Fruit fly (Drosophila melanogaster) whole organism, embryonic: ENCODE measurements around the gene cmet.
A peak's percentile ranks its signal among the peaks of the same experiment; 100 is the strongest.

Experiments
- Atf3 ChIP-seq: fragments of 200-800 bp; sonication (Bioruptor generic); optimal IDR thresholded peaks from 3 replicates; lab custom pipeline; 2016; ENCODE audit warnings: missing biosample characterization, missing genetic modification characterization
- Atf6 ChIP-seq: fragments of 200-800 bp; sonication (Bioruptor generic); IDR thresholded peaks from 2 replicates; pipeline ENCODE4 v1.3.6; 2022; ENCODE audit warnings: missing biosample characterization, missing genetic modification characterization
- Bdp1 ChIP-seq: fragments of 200-800 bp; sonication (Bioruptor generic); optimal IDR thresholded peaks from 3 replicates; lab custom pipeline; 2016; ENCODE audit warnings: missing biosample characterization, missing genetic modification characterization
- C15 ChIP-seq: fragments of 200-800 bp; sonication (Bioruptor generic); IDR thresholded peaks from 3 replicates; pipeline ENCODE4 v1.3.6; 2022; ENCODE audit warnings: missing biosample characterization, missing genetic modification characterization
- CG10366 ChIP-seq: fragments of 200-800 bp; sonication (Bioruptor generic); IDR thresholded peaks from 2 replicates; pipeline ENCODE4 v1.3.6; 2022; ENCODE audit warnings: missing biosample characterization, missing genetic modification characterization
- CG10462 ChIP-seq: fragments of 200-800 bp; sonication (Bioruptor generic); optimal IDR thresholded peaks from 2 replicates; lab custom pipeline; 2016; ENCODE audit warnings: missing biosample characterization, missing genetic modification characterization
- CG11247 ChIP-seq: fragments of 200-800 bp; sonication (Bioruptor generic); IDR thresholded peaks from 2 replicates; pipeline ENCODE4 v1.3.6; 2022; ENCODE audit warnings: missing biosample characterization, missing genetic modification characterization
- CG11456 ChIP-seq: fragments of 200-800 bp; sonication (Bioruptor generic); IDR thresholded peaks from 3 replicates; pipeline ENCODE4 v1.3.6; 2022; ENCODE audit warnings: missing biosample characterization, missing genetic modification characterization
- CG14667 ChIP-seq: fragments of 200-800 bp; sonication (Bioruptor generic); IDR thresholded peaks from 2 replicates; pipeline ENCODE4 v1.3.6; 2022; ENCODE audit warnings: missing biosample characterization, missing genetic modification characterization
- CG17802 ChIP-seq: fragments of 200-800 bp; sonication (Bioruptor generic); optimal IDR thresholded peaks from 2 replicates; lab custom pipeline; 2018; ENCODE audit warnings: missing biosample characterization, mild to moderate bottlenecking, missing genetic modification characterization, moderate library complexity
- CG17829 ChIP-seq: fragments of 200-800 bp; optimal IDR thresholded peaks from 2 replicates; lab custom pipeline; 2019; ENCODE audit warnings: missing biosample characterization, mild to moderate bottlenecking, missing genetic modification characterization, moderate library complexity
- CG18011 ChIP-seq: fragments of 200-800 bp; sonication (Bioruptor generic); optimal IDR thresholded peaks from 2 replicates; lab custom pipeline; 2017; ENCODE audit warnings: missing biosample characterization, missing genetic modification characterization, mild to moderate bottlenecking, moderate library complexity, missing genotype
- CG2129 ChIP-seq: fragments of 200-800 bp; sonication (Bioruptor generic); IDR thresholded peaks from 2 replicates; pipeline ENCODE4 v1.3.6; 2022; ENCODE audit warnings: missing biosample characterization, missing genetic modification characterization; ENCODE audit not compliant: partially characterized antibody
- CG2678 ChIP-seq: fragments of 200-800 bp; sonication (Bioruptor generic); optimal IDR thresholded peaks from 3 replicates; lab custom pipeline; 2019; ENCODE audit warnings: missing biosample characterization, mild to moderate bottlenecking, missing genetic modification characterization, moderate library complexity
- CG2875 ChIP-seq: fragments of 200-800 bp; sonication (Bioruptor generic); optimal IDR thresholded peaks from 2 replicates; lab custom pipeline; 2017; ENCODE audit warnings: missing biosample characterization, mild to moderate bottlenecking, missing genetic modification characterization, missing genetic modification reagents
- CG2889 ChIP-seq: fragments of 200-800 bp; sonication (Bioruptor generic); IDR thresholded peaks from 3 replicates; pipeline ENCODE4 v1.3.6; 2022; ENCODE audit warnings: missing biosample characterization, missing genetic modification characterization
- CG30403 ChIP-seq: fragments of 200-800 bp; sonication (Bioruptor generic); optimal IDR thresholded peaks from 3 replicates; lab custom pipeline; 2016; ENCODE audit warnings: missing biosample characterization, missing genetic modification characterization
- CG32772 ChIP-seq: fragments of 200-800 bp; sonication (Bioruptor generic); IDR thresholded peaks from 2 replicates; pipeline ENCODE4 v1.3.6; 2022; ENCODE audit warnings: missing biosample characterization, missing genetic modification characterization
- CG33213 ChIP-seq: fragments of 200-800 bp; sonication (Bioruptor generic); optimal IDR thresholded peaks from 3 replicates; lab custom pipeline; 2016; ENCODE audit warnings: missing biosample characterization, missing genetic modification characterization
- CG3838 ChIP-seq: fragments of 200-800 bp; sonication (Bioruptor generic); optimal IDR thresholded peaks from 3 replicates; lab custom pipeline; 2016; ENCODE audit warnings: missing biosample characterization, missing genetic modification characterization
- CG8281 ChIP-seq: fragments of 200-800 bp; sonication (Bioruptor generic); optimal IDR thresholded peaks from 2 replicates; lab custom pipeline; 2018; ENCODE audit warnings: missing biosample characterization, mild to moderate bottlenecking, missing genetic modification characterization, moderate library complexity
- CTCF ChIP-seq: fragments of 200-800 bp; sonication (Bioruptor generic); optimal IDR thresholded peaks from 2 replicates; lab custom pipeline; 2017; ENCODE audit warnings: missing biosample characterization, mild to moderate bottlenecking, missing genetic modification characterization, moderate library complexity
- CrebB ChIP-seq: fragments of 200-800 bp; sonication (Bioruptor generic); optimal IDR thresholded peaks from 3 replicates; lab custom pipeline; 2018; ENCODE audit warnings: missing biosample characterization, mild to moderate bottlenecking, missing genetic modification characterization
- Dp ChIP-seq: fragments of 200-800 bp; sonication (Bioruptor generic); optimal IDR thresholded peaks from 2 replicates; lab custom pipeline; 2018; ENCODE audit warnings: missing biosample characterization, mild to moderate bottlenecking, missing genetic modification characterization, moderate library complexity
- E2f2 ChIP-seq: fragments of 200-800 bp; sonication (Bioruptor generic); IDR thresholded peaks from 2 replicates; pipeline ENCODE4 v1.3.6; 2022; ENCODE audit warnings: missing biosample characterization, missing genetic modification characterization
- Gsc ChIP-seq: fragments of 200-800 bp; sonication (Bioruptor generic); IDR thresholded peaks from 2 replicates; pipeline ENCODE4 v1.3.6; 2022; ENCODE audit warnings: missing biosample characterization, missing genetic modification characterization
- Hmr ChIP-seq: fragments of 200-800 bp; sonication (Bioruptor generic); optimal IDR thresholded peaks from 3 replicates; lab custom pipeline; 2017; ENCODE audit warnings: mild to moderate bottlenecking, missing biosample characterization, missing genetic modification reagents, missing genetic modification characterization
- Hmx ChIP-seq: fragments of 200-800 bp; sonication (Bioruptor generic); optimal IDR thresholded peaks from 2 replicates; lab custom pipeline; 2016; ENCODE audit warnings: missing biosample characterization, missing genetic modification characterization
- Max ChIP-seq: fragments of 200-800 bp; sonication (Bioruptor generic); optimal IDR thresholded peaks from 2 replicates; lab custom pipeline; 2016; ENCODE audit warnings: missing biosample characterization, mild to moderate bottlenecking, missing genetic modification characterization
- Meics ChIP-seq: fragments of 200-800 bp; sonication (Bioruptor generic); optimal IDR thresholded peaks from 2 replicates; lab custom pipeline; 2017; ENCODE audit warnings: missing biosample characterization, mild to moderate bottlenecking, missing genetic modification characterization
- Myb ChIP-seq: fragments of 200-800 bp; sonication (Bioruptor generic); optimal IDR thresholded peaks from 2 replicates; lab custom pipeline; 2016; ENCODE audit warnings: missing biosample characterization, missing genetic modification characterization
- Nf-YB ChIP-seq: fragments of 200-800 bp; sonication (Bioruptor generic); optimal IDR thresholded peaks from 3 replicates; lab custom pipeline; 2019; ENCODE audit warnings: missing biosample characterization, mild to moderate bottlenecking, missing genetic modification characterization, moderate library complexity
- NfI ChIP-seq: fragments of 200-800 bp; sonication (Bioruptor generic); optimal IDR thresholded peaks from 3 replicates; lab custom pipeline; 2018; ENCODE audit warnings: missing biosample characterization, mild to moderate bottlenecking, missing genetic modification characterization, moderate library complexity
- Sox102F ChIP-seq: fragments of 200-800 bp; sonication (Bioruptor generic); optimal IDR thresholded peaks from 2 replicates; lab custom pipeline; 2018; ENCODE audit warnings: missing biosample characterization, mild to moderate bottlenecking, missing genetic modification characterization, moderate library complexity
- Spps ChIP-seq: fragments of 200-800 bp; sonication (Bioruptor generic); optimal IDR thresholded peaks from 2 replicates; lab custom pipeline; 2018; ENCODE audit warnings: missing biosample characterization, mild to moderate bottlenecking, missing genetic modification characterization
- ab ChIP-seq: fragments of 200-800 bp; sonication (Bioruptor generic); optimal IDR thresholded peaks from 2 replicates; lab custom pipeline; 2016; ENCODE audit warnings: missing biosample characterization, missing genetic modification characterization
- abd-A ChIP-seq: fragments of 200-800 bp; sonication (Bioruptor generic); optimal IDR thresholded peaks from 3 replicates; lab custom pipeline; 2019; ENCODE audit warnings: missing biosample characterization, mild to moderate bottlenecking, missing genetic modification characterization, moderate library complexity
- bbx ChIP-seq: fragments of 200-800 bp; sonication (Bioruptor generic); IDR thresholded peaks from 2 replicates; pipeline ENCODE4 v1.3.6; 2022; ENCODE audit warnings: missing biosample characterization, missing genetic modification characterization; ENCODE audit not compliant: partially characterized antibody
- br ChIP-seq: fragments of >200 bp; optimal IDR thresholded peaks from 2 replicates; lab custom pipeline; 2017
- cas ChIP-seq: fragments of 200-800 bp; sonication (Bioruptor generic); IDR thresholded peaks from 2 replicates; pipeline ENCODE4 v1.3.6; 2022; ENCODE audit warnings: missing biosample characterization, missing genetic modification characterization
- da ChIP-seq: fragments of 200-800 bp; sonication (Bioruptor generic); optimal IDR thresholded peaks from 2 replicates; lab custom pipeline; 2016; ENCODE audit warnings: missing biosample characterization, missing genetic modification characterization
- dm ChIP-seq: fragments of 200-800 bp; sonication (Bioruptor generic); optimal IDR thresholded peaks from 3 replicates; lab custom pipeline; 2016; ENCODE audit warnings: missing biosample characterization, missing genetic modification characterization
- ems ChIP-seq: fragments of 200-800 bp; sonication (Bioruptor generic); optimal IDR thresholded peaks from 3 replicates; lab custom pipeline; 2016; ENCODE audit warnings: missing biosample characterization, missing genetic modification characterization
- fd3F ChIP-seq: fragments of 200-800 bp; sonication (Bioruptor generic); optimal IDR thresholded peaks from 2 replicates; lab custom pipeline; 2018; ENCODE audit warnings: missing biosample characterization, mild to moderate bottlenecking, missing genetic modification characterization, moderate library complexity
- hbn ChIP-seq: fragments of 200-800 bp; sonication (Bioruptor generic); IDR thresholded peaks from 2 replicates; pipeline ENCODE4 v1.3.6; 2022; ENCODE audit warnings: missing biosample characterization, missing genetic modification characterization; ENCODE audit not compliant: partially characterized antibody
- jigr1 ChIP-seq: fragments of 200-800 bp; sonication (Bioruptor generic); IDR thresholded peaks from 3 replicates; pipeline ENCODE4 v1.3.6; 2022; ENCODE audit warnings: missing biosample characterization, missing genetic modification characterization
- klu ChIP-seq: fragments of 200-800 bp; sonication (Bioruptor generic); IDR thresholded peaks from 2 replicates; pipeline ENCODE4 v1.3.6; 2022; ENCODE audit warnings: missing biosample characterization, missing genetic modification characterization
- odd ChIP-seq: fragments of 200-800 bp; sonication (Bioruptor generic); optimal IDR thresholded peaks from 2 replicates; lab custom pipeline; 2017; ENCODE audit warnings: missing biosample characterization, mild to moderate bottlenecking, missing genetic modification characterization
- onecut ChIP-seq: fragments of 200-800 bp; sonication (Bioruptor generic); IDR thresholded peaks from 2 replicates; pipeline ENCODE4 v1.3.6; 2022; ENCODE audit warnings: missing biosample characterization, missing genetic modification characterization
- psq ChIP-seq: fragments of 200-800 bp; sonication (Bioruptor generic); optimal IDR thresholded peaks from 2 replicates; lab custom pipeline; 2017; ENCODE audit warnings: missing biosample characterization, missing genetic modification characterization
- sens-2 ChIP-seq: fragments of 200-800 bp; sonication (Bioruptor generic); IDR thresholded peaks from 2 replicates; pipeline ENCODE4 v1.3.6; 2022; ENCODE audit warnings: missing biosample characterization, missing genetic modification characterization
- tin ChIP-seq: fragments of 200-800 bp; sonication (Bioruptor generic); optimal IDR thresholded peaks from 3 replicates; lab custom pipeline; 2016; ENCODE audit warnings: missing biosample characterization, missing genetic modification characterization
- usp ChIP-seq: fragments of >200 bp; optimal IDR thresholded peaks from 2 replicates; lab custom pipeline; 2017; ENCODE audit warnings: missing biosample characterization, missing genetic modification characterization

cmet gene

dm6 chr2L:11222079-11222478 lies 46.7 kb downstream of the cmet start (continued):
- TF ChIP-seq da (GFP tag; lab: Kevin White, UChicago) (no peak), tin (GFP tag; lab: Kevin White, UChicago) (no peak), CG10462 (no peak), psq (GFP tag; lab: Kevin White, UChicago) (no peak), ab (no peak), dm (GFP tag; lab: Kevin White, UChicago) (no peak), CG3838 (GFP tag; lab: Kevin White, UChicago) (no peak), hbn (no peak), br (lab: Kevin White, UChicago) (no peak), CG17802 (tag; lab: Kevin White, UChicago) (no peak), CG17829 (tag; lab: Kevin White, UChicago) (peak; percentile 0), CG32772 (peak; percentile 50; the same call in 1 of the 2 replicates), CG2129 (GFP tag; lab: Robert Waterston, UW) (no peak), usp (no peak), C15 (GFP tag; lab: Robert Waterston, UW) (0 out of 3 replicates have a peak, but pooled peaks have one; percentile 24), CG2875 (no peak), CG33213 (no peak), Hmx (GFP tag; lab: Kevin White, UChicago) (no peak), sens-2 (GFP tag; lab: Robert Waterston, UW) (no peak), Dp (GFP tag; lab: Kevin White, UChicago) (no peak), CG30403 (peak; percentile 3), Meics (no peak), klu (no peak), CG18011 (GFP tag; lab: Kevin White, UChicago) (no peak), Atf6 (GFP tag; lab: Robert Waterston, UW) (no peak), Bdp1 (GFP tag; lab: Kevin White, UChicago) (no peak), Hmr (GFP tag; lab: Kevin White, UChicago) (peak; percentile 3), ems (GFP tag; lab: Kevin White, UChicago) (peak; percentile 4), CG11456 (GFP tag; lab: Robert Waterston, UW) (no peak), Gsc (GFP tag; lab: Robert Waterston, UW) (no peak), abd-A (tag; lab: Kevin White, UChicago) (no peak), CrebB (tag; lab: Kevin White, UChicago) (no peak), CG8281 (tag; lab: Kevin White, UChicago) (no peak), CG2678 (tag; lab: Kevin White, UChicago) (peak; percentile 31), Myb (GFP tag; lab: Kevin White, UChicago) (no peak), bbx (GFP tag; lab: Robert Waterston, UW) (no peak), CTCF (GFP tag; lab: Kevin White, UChicago) (no peak), CG10366 (GFP tag; lab: Robert Waterston, UW) (no peak), E2f2 (GFP tag; lab: Robert Waterston, UW) (no peak), Sox102F (GFP tag; lab: Kevin White, UChicago) (peak; percentile 28), CG11247 (GFP tag; lab: Robert Waterston, UW) (peak; percentile 52), odd (GFP tag; lab: Kevin White, UChicago) (no peak), Spps (tag; lab: Kevin White, UChicago) (no peak), jigr1 (GFP tag; lab: Robert Waterston, UW) (no peak), fd3F (GFP tag; lab: Kevin White, UChicago) (no peak), onecut (GFP tag; lab: Robert Waterston, UW) (peak; percentile 12; the same call in 1 of the 2 replicates), CG2889 (GFP tag; lab: Robert Waterston, UW) (no peak), Atf3 (no peak), NfI (GFP tag; lab: Kevin White, UChicago) (no peak), CG14667 (0 out of 2 replicates have a peak, but pooled peaks have one; percentile 19), Nf-YB (GFP tag; lab: Kevin White, UChicago) (no peak), cas (GFP tag; lab: Robert Waterston, UW) (no peak), Max (GFP tag; lab: Kevin White, UChicago) (no peak)
